Fruit fly (Drosophila melanogaster) whole organism, embryonic: ENCODE measurements around the gene CG11600.

Experiments
- Antp ChIP-seq: fragments of 200-800 bp; sonication (Bioruptor generic); optimal IDR thresholded peaks from 3 replicates; lab custom pipeline; 2016; ENCODE audit warnings: missing biosample characterization, missing genetic modification characterization
- CG10209 ChIP-seq: fragments of 200-800 bp; sonication (Bioruptor generic); optimal IDR thresholded peaks from 3 replicates; lab custom pipeline; 2017; ENCODE audit warnings: missing biosample characterization, mild to moderate bottlenecking, missing genetic modification characterization, missing genetic modification reagents
- CG10979 ChIP-seq: fragments of 200-800 bp; sonication (Bioruptor generic); optimal IDR thresholded peaks from 2 replicates; lab custom pipeline; 2018; ENCODE audit warnings: missing biosample characterization, mild to moderate bottlenecking, missing genetic modification characterization, moderate library complexity
- CG12071 ChIP-seq: fragments of 200-800 bp; sonication (Bioruptor generic); optimal IDR thresholded peaks from 3 replicates; lab custom pipeline; 2018; ENCODE audit warnings: missing biosample characterization, mild to moderate bottlenecking, missing genetic modification characterization
- CG12744 ChIP-seq: fragments of 200-800 bp; sonication (Bioruptor generic); optimal IDR thresholded peaks from 2 replicates; lab custom pipeline; 2016; ENCODE audit warnings: missing biosample characterization, missing genetic modification characterization
- CG13424 ChIP-seq: fragments of 200-800 bp; sonication (Bioruptor generic); optimal IDR thresholded peaks from 2 replicates; lab custom pipeline; 2019; ENCODE audit warnings: missing biosample characterization, mild to moderate bottlenecking, missing genetic modification characterization, moderate library complexity
- CG13775 ChIP-seq: fragments of 200-800 bp; sonication (Bioruptor generic); optimal IDR thresholded peaks from 3 replicates; lab custom pipeline; 2017; ENCODE audit warnings: missing biosample characterization, mild to moderate bottlenecking, missing genetic modification characterization
- CG14667 ChIP-seq: fragments of 200-800 bp; sonication (Bioruptor generic); IDR thresholded peaks from 2 replicates; pipeline ENCODE4 v1.3.6; 2022; ENCODE audit warnings: missing biosample characterization, missing genetic modification characterization
- CG15514 ChIP-seq: fragments of 200-800 bp; sonication (Bioruptor generic); optimal IDR thresholded peaks from 3 replicates; lab custom pipeline; 2017; ENCODE audit warnings: missing biosample characterization, missing genetic modification characterization, mild to moderate bottlenecking, moderate library complexity, missing genetic modification reagents
- CG15601 ChIP-seq: fragments of 200-800 bp; sonication (Bioruptor generic); optimal IDR thresholded peaks from 3 replicates; lab custom pipeline; 2019; ENCODE audit warnings: missing biosample characterization, mild to moderate bottlenecking, missing genetic modification characterization, moderate library complexity
- CG16815 ChIP-seq: fragments of 200-800 bp; sonication (Bioruptor generic); optimal IDR thresholded peaks from 3 replicates; lab custom pipeline; 2017; ENCODE audit warnings: missing biosample characterization, mild to moderate bottlenecking, missing genetic modification characterization
- CG17328 ChIP-seq: fragments of 200-800 bp; sonication (Bioruptor generic); IDR thresholded peaks from 2 replicates; pipeline ENCODE4 v1.3.6; 2022; ENCODE audit warnings: missing biosample characterization, missing genetic modification characterization
- CG17361 ChIP-seq: fragments of 200-800 bp; sonication (Bioruptor generic); IDR thresholded peaks from 3 replicates; pipeline ENCODE4 v1.3.6; 2022; ENCODE audit warnings: missing biosample characterization, missing genetic modification characterization
- CG17802 ChIP-seq: fragments of 200-800 bp; sonication (Bioruptor generic); optimal IDR thresholded peaks from 2 replicates; lab custom pipeline; 2018; ENCODE audit warnings: missing biosample characterization, mild to moderate bottlenecking, missing genetic modification characterization, moderate library complexity
- CG30020 ChIP-seq: fragments of 200-800 bp; optimal IDR thresholded peaks from 2 replicates; lab custom pipeline; 2019; ENCODE audit warnings: missing biosample characterization, mild to moderate bottlenecking, missing genetic modification characterization, moderate library complexity
- CG3281 ChIP-seq: fragments of 200-800 bp; sonication (Bioruptor generic); optimal IDR thresholded peaks from 3 replicates; lab custom pipeline; 2017; ENCODE audit warnings: missing biosample characterization, mild to moderate bottlenecking, missing genetic modification characterization
- CG33213 ChIP-seq: fragments of 200-800 bp; sonication (Bioruptor generic); optimal IDR thresholded peaks from 3 replicates; lab custom pipeline; 2016; ENCODE audit warnings: missing biosample characterization, missing genetic modification characterization
- CG43689 ChIP-seq: fragments of 200-800 bp; sonication (Bioruptor generic); IDR thresholded peaks from 2 replicates; pipeline ENCODE4 v1.3.6; 2022; ENCODE audit warnings: missing biosample characterization, missing genetic modification characterization
- CG5180 ChIP-seq: fragments of 200-800 bp; sonication (Bioruptor generic); optimal IDR thresholded peaks from 3 replicates; lab custom pipeline; 2017; ENCODE audit warnings: missing biosample characterization, missing genetic modification characterization, mild to moderate bottlenecking, moderate library complexity, missing genetic modification reagents
- CG7271 ChIP-seq: fragments of 200-800 bp; sonication (Bioruptor generic); optimal IDR thresholded peaks from 2 replicates; lab custom pipeline; 2018; ENCODE audit warnings: missing biosample characterization, mild to moderate bottlenecking, missing genetic modification characterization, moderate library complexity
- CG7372 ChIP-seq: fragments of 200-800 bp; sonication (Bioruptor generic); IDR thresholded peaks from 2 replicates; pipeline ENCODE4 v1.3.6; 2022; ENCODE audit warnings: missing biosample characterization, missing genetic modification characterization
- CG8388 ChIP-seq: fragments of 200-800 bp; sonication (Bioruptor generic); optimal IDR thresholded peaks from 2 replicates; lab custom pipeline; 2019; ENCODE audit warnings: missing biosample characterization, mild to moderate bottlenecking, missing genetic modification characterization, moderate library complexity
- CG8478 ChIP-seq: fragments of >200 bp; optimal IDR thresholded peaks from 2 replicates; lab custom pipeline; 2018
- CG9437 ChIP-seq: fragments of 200-800 bp; sonication (Bioruptor generic); optimal IDR thresholded peaks from 2 replicates; lab custom pipeline; 2018; ENCODE audit warnings: missing biosample characterization, mild to moderate bottlenecking, missing genetic modification characterization
- CG9609 ChIP-seq: fragments of 200-800 bp; sonication (Bioruptor generic); optimal IDR thresholded peaks from 3 replicates; lab custom pipeline; 2016; ENCODE audit warnings: missing biosample characterization, missing genetic modification characterization
- CHES-1-like ChIP-seq: fragments of 200-800 bp; sonication (Bioruptor generic); optimal IDR thresholded peaks from 2 replicates; lab custom pipeline; 2016; ENCODE audit warnings: missing biosample characterization, missing genetic modification characterization
- CTCF ChIP-seq: fragments of 200-800 bp; sonication (Bioruptor generic); optimal IDR thresholded peaks from 2 replicates; lab custom pipeline; 2017; ENCODE audit warnings: missing biosample characterization, mild to moderate bottlenecking, missing genetic modification characterization, moderate library complexity
- Dip3 ChIP-seq: fragments of 200-800 bp; sonication (Bioruptor generic); optimal IDR thresholded peaks from 3 replicates; lab custom pipeline; 2016; ENCODE audit warnings: missing biosample characterization, missing genetic modification characterization
- Gsc ChIP-seq: fragments of 200-800 bp; sonication (Bioruptor generic); IDR thresholded peaks from 2 replicates; pipeline ENCODE4 v1.3.6; 2022; ENCODE audit warnings: missing biosample characterization, missing genetic modification characterization
- HLHmδ ChIP-seq: fragments of 200-800 bp; sonication (Bioruptor generic); optimal IDR thresholded peaks from 2 replicates; lab custom pipeline; 2018; ENCODE audit warnings: missing biosample characterization, mild to moderate bottlenecking, missing genetic modification characterization, moderate library complexity
- Hmr ChIP-seq: fragments of 200-800 bp; sonication (Bioruptor generic); optimal IDR thresholded peaks from 3 replicates; lab custom pipeline; 2017; ENCODE audit warnings: mild to moderate bottlenecking, missing biosample characterization, missing genetic modification reagents, missing genetic modification characterization
- Hmx ChIP-seq: fragments of 200-800 bp; sonication (Bioruptor generic); optimal IDR thresholded peaks from 2 replicates; lab custom pipeline; 2016; ENCODE audit warnings: missing biosample characterization, missing genetic modification characterization
- Lhr ChIP-seq: fragments of 200-800 bp; sonication (Bioruptor generic); optimal IDR thresholded peaks from 3 replicates; lab custom pipeline; 2017; ENCODE audit warnings: mild to moderate bottlenecking, missing biosample characterization, missing genetic modification reagents, missing genetic modification characterization
- Lpt ChIP-seq: fragments of >200 bp; optimal IDR thresholded peaks from 2 replicates; lab custom pipeline; 2018; ENCODE audit warnings: missing biosample characterization, missing genetic modification characterization
- Six4 ChIP-seq: fragments of 200-800 bp; sonication (Bioruptor generic); optimal IDR thresholded peaks from 2 replicates; lab custom pipeline; 2016; ENCODE audit warnings: missing biosample characterization, missing genetic modification characterization
- Sry-β ChIP-seq: fragments of 200-800 bp; sonication (Bioruptor generic); optimal IDR thresholded peaks from 2 replicates; lab custom pipeline; 2018; ENCODE audit warnings: missing biosample characterization, mild to moderate bottlenecking, missing genetic modification characterization, moderate library complexity
- Tbp ChIP-seq: fragments of >200 bp; optimal IDR thresholded peaks from 2 replicates; lab custom pipeline; 2018; ENCODE audit warnings: missing biosample characterization, missing genetic modification characterization
- ac ChIP-seq: fragments of 200-800 bp; sonication (Bioruptor generic); optimal IDR thresholded peaks from 3 replicates; lab custom pipeline; 2017; ENCODE audit warnings: missing biosample characterization, mild to moderate bottlenecking, missing genetic modification characterization
- croc ChIP-seq: fragments of 200-800 bp; sonication (Bioruptor generic); conservative IDR thresholded peaks from 3 replicates; pipeline ENCODE4 v1.3.6; 2022; ENCODE audit warnings: missing biosample characterization, missing genetic modification characterization
- esg ChIP-seq: fragments of 200-800 bp; sonication (Bioruptor generic); conservative IDR thresholded peaks from 2 replicates; pipeline ENCODE4 v1.3.6; 2022; ENCODE audit warnings: missing biosample characterization, missing genetic modification characterization
- ewg ChIP-seq: fragments of 200-800 bp; sonication (Bioruptor generic); optimal IDR thresholded peaks from 3 replicates; lab custom pipeline; 2017; ENCODE audit warnings: mild to moderate bottlenecking, missing biosample characterization, missing genetic modification reagents, missing genetic modification characterization
- eyg ChIP-seq: fragments of 200-800 bp; sonication (Bioruptor generic); optimal IDR thresholded peaks from 3 replicates; lab custom pipeline; 2016; ENCODE audit warnings: missing biosample characterization, missing genetic modification characterization
- gsb ChIP-seq: fragments of 200-800 bp; sonication (Bioruptor generic); IDR thresholded peaks from 2 replicates; pipeline ENCODE4 v1.3.6; 2022; ENCODE audit warnings: missing biosample characterization, missing genetic modification characterization
- ind ChIP-seq: fragments of 200-800 bp; sonication (Bioruptor generic); optimal IDR thresholded peaks from 3 replicates; lab custom pipeline; 2016; ENCODE audit warnings: missing biosample characterization, missing genetic modification characterization
- insv ChIP-seq, 2 experiments: fragments of 200-800 bp; sonication (Bioruptor generic); optimal IDR thresholded peaks; 3 replicates each; lab custom pipeline; 2016 to 2018; ENCODE audit warnings: missing biosample characterization in 2 of 2, missing genetic modification characterization in 2 of 2
- inv ChIP-seq: fragments of 200-800 bp; sonication (Bioruptor generic); IDR thresholded peaks from 2 replicates; pipeline ENCODE4 v1.3.6; 2022; ENCODE audit warnings: missing biosample characterization, missing genetic modification characterization; ENCODE audit not compliant: partially characterized antibody
- pho ChIP-seq: fragments of 200-800 bp; sonication (Bioruptor generic); optimal IDR thresholded peaks from 2 replicates; lab custom pipeline; 2016; ENCODE audit warnings: missing biosample characterization, missing genetic modification characterization
- prd ChIP-seq, 3 experiments: fragments of >200 bp in 2 of 3; fragments of 200-800 bp in 1 of 3; sonication (Bioruptor generic) in 1 of 3; optimal IDR thresholded peaks in 2 of 3; IDR thresholded peaks in 1 of 3; 2 replicates in 2 of 3; 3 replicates in 1 of 3; pipeline versions ENCODE4 v1.3.6 to Lab custom; 2017 to 2022; ENCODE audit warnings: missing biosample characterization in 1 of 3, missing genetic modification characterization in 1 of 3
- ranshi ChIP-seq: fragments of 200-800 bp; sonication (Bioruptor generic); IDR thresholded peaks from 2 replicates; pipeline ENCODE4 v1.3.6; 2022; ENCODE audit warnings: missing biosample characterization, missing genetic modification characterization
- row ChIP-seq: fragments of 200-800 bp; sonication (Bioruptor generic); IDR thresholded peaks from 3 replicates; pipeline ENCODE4 v1.3.6; 2022; ENCODE audit warnings: missing biosample characterization, missing genetic modification characterization
- slp2 ChIP-seq: fragments of 200-800 bp; sonication (Bioruptor generic); optimal IDR thresholded peaks from 2 replicates; lab custom pipeline; 2016; ENCODE audit warnings: missing biosample characterization, missing genetic modification characterization

The CG11600 gene

dm6 chr3R:12627691-12628148, 8.6 kb upstream of the CG11600 start, which contains the start of the genes Vha55 and Snx3 (continued):
- peak; percentile 94 for TF ChIP-seq Hmr
- peak; percentile 76 for TF ChIP-seq CG12744 (GFP tag; lab: Kevin White, UChicago)
- TF ChIP-seq eyg (GFP tag; lab: Kevin White, UChicago), result peak; percentile 67
- peak; percentile 82 for TF ChIP-seq CG8478 (lab: Kevin White, UChicago)
- TF ChIP-seq HLHmδ (GFP tag; lab: Kevin White, UChicago), result peak; percentile 76
- TF ChIP-seq esg, result no peak
- peak; percentile 46 for TF ChIP-seq ewg (GFP tag; lab: Kevin White, UChicago)
- peak; percentile 55 for TF ChIP-seq CG10209 (GFP tag; lab: Kevin White, UChicago)
- peak; percentile 85 for TF ChIP-seq pho (GFP tag; lab: Kevin White, UChicago)
- no peak for TF ChIP-seq CG3281 (GFP tag; lab: Kevin White, UChicago)
- no peak for TF ChIP-seq CG8388
- peak; percentile 27 for TF ChIP-seq slp2 (GFP tag; lab: Kevin White, UChicago)
- no peak for TF ChIP-seq ranshi (GFP tag; lab: Robert Waterston, UW)
- TF ChIP-seq Hmx (GFP tag; lab: Kevin White, UChicago), result no peak
- peak; percentile 65 for TF ChIP-seq CTCF
- TF ChIP-seq Lpt, result no peak
- TF ChIP-seq CG15601 (tag; lab: Kevin White, UChicago), result peak; percentile 80
- TF ChIP-seq prd (optimal IDR thresholded peaks at IDR 0.05; lab: Kevin White, UChicago), result no peak
- no peak for TF ChIP-seq prd (GFP tag; IDR thresholded peaks at IDR 0.05; lab: Robert Waterston, UW)
- TF ChIP-seq CG15514 (GFP tag; lab: Kevin White, UChicago), result peak; percentile 98
- TF ChIP-seq inv (GFP tag; lab: Robert Waterston, UW), result no peak
- TF ChIP-seq CG30020 (tag; lab: Kevin White, UChicago), result peak; percentile 27
- TF ChIP-seq Antp (GFP tag; lab: Kevin White, UChicago), result peak; percentile 89
- TF ChIP-seq CG14667 (GFP tag; lab: Robert Waterston, UW), result no peak
- no peak for TF ChIP-seq CG17328 (GFP tag; lab: Robert Waterston, UW)
- no peak for TF ChIP-seq CG9437 (GFP tag; lab: Kevin White, UChicago)
- TF ChIP-seq CG13424 (tag; lab: Kevin White, UChicago), result peak; percentile 39
- TF ChIP-seq row, result no peak
- TF ChIP-seq CG43689 (GFP tag; lab: Robert Waterston, UW), result no peak
- peak; percentile 16 for TF ChIP-seq CG7271 (tag; lab: Kevin White, UChicago)
- peak; percentile 88 for TF ChIP-seq CHES-1-like
- TF ChIP-seq croc (GFP tag; lab: Robert Waterston, UW), result peak; percentile 31; the same call in 2 of the 3 replicates
- TF ChIP-seq ind (GFP tag; lab: Kevin White, UChicago), result peak; percentile 83
- TF ChIP-seq CG13775 (GFP tag; lab: Kevin White, UChicago), result peak; percentile 35
- no peak for TF ChIP-seq ac
- TF ChIP-seq CG33213 (GFP tag; lab: Kevin White, UChicago), result peak; percentile 98
- TF ChIP-seq gsb (GFP tag; lab: Robert Waterston, UW), result no peak
- peak; percentile 99 for TF ChIP-seq Lhr
- TF ChIP-seq CG5180 (GFP tag; lab: Kevin White, UChicago), result no peak
- peak; percentile 7 for TF ChIP-seq CG10979 (tag; lab: Kevin White, UChicago)
- peak; percentile 21 for TF ChIP-seq CG12071 (GFP tag; lab: Kevin White, UChicago)
- peak in 1 of 2 experiments; percentile 68 for TF ChIP-seq insv (GFP tag; optimal IDR thresholded peaks at IDR 0.05; lab: Kevin White, UChicago)
- no peak for TF ChIP-seq CG7372 (GFP tag; lab: Robert Waterston, UW)
- TF ChIP-seq Dip3, result peak; percentile 82
- TF ChIP-seq Gsc, result no peak
- TF ChIP-seq CG9609 (GFP tag; lab: Kevin White, UChicago), result peak; percentile 90
- no peak for TF ChIP-seq CG17802 (tag; lab: Kevin White, UChicago)
- TF ChIP-seq Sry-β (GFP tag; lab: Kevin White, UChicago), result no peak
- no peak for TF ChIP-seq CG17361 (GFP tag; lab: Robert Waterston, UW)
- TF ChIP-seq Tbp, result no peak
- peak; percentile 51 for TF ChIP-seq CG16815
- peak; percentile 20 for TF ChIP-seq Six4
